Worm (Caenorhabditis elegans): ENCODE data around the gene ssq-1.
A peak's percentile ranks its signal among the peaks of the same experiment; 100 is the strongest.

ssq-1 gene

DNA sequence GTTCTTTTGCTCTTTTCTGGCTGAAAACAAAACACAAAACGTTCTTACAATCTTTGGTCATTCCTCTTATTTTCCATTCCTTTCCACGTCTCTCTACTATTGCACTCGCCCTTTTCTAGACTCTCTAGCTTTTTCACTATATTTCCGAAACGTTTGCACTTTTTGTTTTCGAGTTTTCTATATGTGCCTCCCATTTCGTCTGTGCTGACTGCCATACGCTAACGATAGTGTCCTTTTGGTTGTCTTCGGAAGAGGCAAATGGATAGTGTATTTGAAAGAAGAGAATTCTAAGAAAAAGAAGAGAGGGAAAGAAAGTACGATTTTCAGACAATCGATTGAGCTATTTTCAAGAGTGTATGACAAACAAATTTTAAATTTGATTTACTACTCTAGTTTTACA, 20.4 kb downstream of the ssq-1 start:
- TF ChIP-seq ets-4 (GFP tag; optimal IDR thresholded peaks at IDR 0.05), result no peak
- peak; percentile 62 for TF ChIP-seq nhr-80 (tag; optimal IDR thresholded peaks at IDR 0.05)

DNA sequence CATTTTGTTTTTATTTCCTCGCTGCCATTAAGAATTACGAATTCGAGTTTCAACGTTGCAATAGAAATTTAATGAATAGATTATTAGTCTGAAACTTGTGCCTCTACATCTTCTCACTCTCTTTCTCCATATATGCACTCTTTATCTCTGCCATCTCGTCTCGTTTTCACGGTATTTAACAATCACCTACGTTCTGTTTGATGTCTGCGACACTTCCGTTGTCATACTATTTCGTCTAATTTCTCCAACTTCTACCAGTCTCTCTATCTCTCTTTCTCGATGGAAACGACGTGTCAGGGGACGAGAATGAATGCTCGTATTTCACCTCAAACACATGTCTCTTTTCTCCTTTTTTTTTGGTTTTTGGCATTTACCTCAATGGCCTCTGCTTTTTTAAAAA, 21.5 kb downstream of the ssq-1 start:
- TF ChIP-seq ztf-28 (GFP tag; IDR thresholded peaks at IDR 0.05) (no peak), rpc-1 (optimal IDR thresholded peaks at IDR 0.05) (no peak), rpc-1 (tag; optimal IDR thresholded peaks at IDR 0.05) (no peak), mel-28 (tag; optimal IDR thresholded peaks at IDR 0.05; ENCODE audit: borderline replicate concordance) (no peak), egl-18 (GFP tag; IDR thresholded peaks at IDR 0.05) (no peak), dox-1 (GFP tag; IDR thresholded peaks at IDR 0.05) (0 out of 2 replicates have a peak, but pooled peaks have one; percentile 21), hrde-1 (tag; optimal IDR thresholded peaks at IDR 0.05; ENCODE audit: borderline replicate concordance) (no peak), madf-10 (tag; optimal IDR thresholded peaks at IDR 0.05) (peak; percentile 9), mcd-1 (GFP tag; IDR thresholded peaks at IDR 0.05) (0 out of 2 replicates have a peak, but pooled peaks have one; percentile 35), nhr-80 (tag; optimal IDR thresholded peaks at IDR 0.05) (peak; percentile 53), him-1 (tag; optimal IDR thresholded peaks at IDR 0.05) (no peak), lsl-1 (GFP tag; optimal IDR thresholded peaks at IDR 0.05) (no peak), snpc-3.4 (tag; optimal IDR thresholded peaks at IDR 0.05) (no peak), athp-1 (tag; optimal IDR thresholded peaks at IDR 0.05) (no peak), rec-8 (tag; optimal IDR thresholded peaks at IDR 0.05) (no peak), T07F8.4 (tag; optimal IDR thresholded peaks at IDR 0.05) (no peak), sea-2 (GFP tag; IDR thresholded peaks at IDR 0.05) (no peak), madf-3 (GFP tag; IDR thresholded peaks at IDR 0.05) (no peak), Y95B8A.8 (GFP tag; IDR thresholded peaks at IDR 0.05) (no peak), hmg-1.2 (GFP tag; IDR thresholded peaks at IDR 0.05) (peak; percentile 80; the same call in 1 of the 2 replicates), C17E4.6 (GFP tag; IDR thresholded peaks at IDR 0.05) (no peak), ZK185.1 (tag; optimal IDR thresholded peaks at IDR 0.05; ENCODE audit: poor library complexity, severe bottlenecking) (peak; percentile 36), lin-40 (tag; optimal IDR thresholded peaks at IDR 0.05) (peak; percentile 16), chd-7 (tag; optimal IDR thresholded peaks at IDR 0.05) (no peak), ztf-3 (GFP tag; optimal IDR thresholded peaks at IDR 0.05) (no peak), zfh-2 (GFP tag; conservative IDR thresholded peaks at IDR 0.05) (no peak), F33H1.4 (GFP tag; IDR thresholded peaks at IDR 0.05) (no peak), lin-35 (GFP tag; optimal IDR thresholded peaks at IDR 0.05) (no peak), lsy-27 (tag; optimal IDR thresholded peaks at IDR 0.05; ENCODE audit: borderline replicate concordance, insufficient read depth) (no peak), F55B11.4 (tag; optimal IDR thresholded peaks at IDR 0.05; ENCODE audit: borderline replicate concordance, insufficient read depth) (no peak), B0019.2 (GFP tag; conservative IDR thresholded peaks at IDR 0.05) (no peak), D2030.7 (GFP tag; IDR thresholded peaks at IDR 0.05) (no peak), lag-1 (GFP tag; IDR thresholded peaks at IDR 0.05) (no peak), xnd-1 (tag; optimal IDR thresholded peaks at IDR 0.05) (no peak), Y53F4B.3 (GFP tag; IDR thresholded peaks at IDR 0.05) (no peak), snpc-1.3 (tag; optimal IDR thresholded peaks at IDR 0.05; ENCODE audit: insufficient read depth) (no peak), unc-62 (GFP tag; optimal IDR thresholded peaks at IDR 0.05) (no peak), attf-5 (GFP tag; optimal IDR thresholded peaks at IDR 0.05) (peak; percentile 51), rcor-1 (GFP tag; IDR thresholded peaks at IDR 0.05) (no peak), nfya-2 (GFP tag; IDR thresholded peaks at IDR 0.05) (no peak), tbp1 (GFP tag; optimal IDR thresholded peaks at IDR 0.05) (no peak), ztf-22 (GFP tag; optimal IDR thresholded peaks at IDR 0.05) (no peak), hsf-1 (GFP tag; IDR thresholded peaks at IDR 0.05) (no peak), cebp-1 (GFP tag; IDR thresholded peaks at IDR 0.05) (no peak), cebp-1 (tag; optimal IDR thresholded peaks at IDR 0.05) (peak; percentile 61)

All from whole organism, young adult.